Fruit fly (Drosophila melanogaster): ENCODE data around the gene CG42846.

Gene CG42846

DNA sequence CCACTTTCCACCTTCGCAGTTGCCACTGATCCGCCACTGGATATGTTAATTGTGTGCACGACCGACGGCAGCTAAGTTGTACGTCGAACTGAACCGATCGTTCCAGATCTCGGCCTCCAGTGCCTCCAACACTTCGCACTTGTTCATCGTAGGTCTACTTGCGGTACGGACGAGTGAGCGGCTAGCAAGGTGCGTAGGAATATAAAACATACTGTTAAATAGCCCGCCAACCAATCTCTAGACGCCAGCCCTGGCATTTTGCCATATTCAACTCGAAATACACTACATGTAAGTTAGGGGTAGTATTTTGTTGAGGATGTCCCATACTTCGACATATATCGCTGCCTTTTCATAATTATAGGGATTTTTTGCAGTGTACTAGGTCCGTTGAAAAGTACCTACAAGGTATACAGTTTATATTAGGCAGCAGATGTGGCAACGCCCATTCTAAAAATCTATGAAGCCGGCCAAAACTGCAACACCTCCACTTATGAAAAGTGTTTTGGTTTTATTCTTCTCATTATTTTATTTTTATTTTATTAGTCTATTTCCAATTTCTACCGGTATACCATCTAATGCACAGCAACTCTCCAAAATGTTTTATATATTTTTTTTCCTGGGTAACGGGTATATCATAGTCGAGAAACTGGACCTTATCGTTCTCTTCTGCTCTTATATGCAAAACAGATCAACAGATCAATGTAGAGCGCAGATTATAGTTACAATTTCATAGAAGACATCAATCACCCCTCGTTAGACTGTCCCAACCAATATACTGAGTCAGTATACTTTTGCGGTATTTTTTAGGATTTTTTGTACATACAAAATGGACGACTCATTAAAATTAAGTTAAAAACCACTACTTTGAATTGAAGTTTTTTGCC, 8.1 kb downstream of the CG42846 start, which contains the start of the genes pyx and CG33229 (continued):
- peak; percentile 73 for TF ChIP-seq CG10979 (tag; optimal IDR thresholded peaks at IDR 0.05)
- peak; percentile 61 for TF ChIP-seq CG2116 (GFP tag; optimal IDR thresholded peaks at IDR 0.05)
- TF ChIP-seq CG6813 (GFP tag; optimal IDR thresholded peaks at IDR 0.05), result peak; percentile 68
- peak; percentile 35 for TF ChIP-seq CG17802 (tag; optimal IDR thresholded peaks at IDR 0.05)
- peak; percentile 71 for TF ChIP-seq ase (GFP tag; IDR thresholded peaks at IDR 0.05)
- TF ChIP-seq CG12104 (GFP tag; optimal IDR thresholded peaks at IDR 0.05), result peak; percentile 90
- TF ChIP-seq phol (tag; optimal IDR thresholded peaks at IDR 0.05), result peak; percentile 90
- TF ChIP-seq Dad (GFP tag; optimal IDR thresholded peaks at IDR 0.05), result peak; percentile 55
- peak; percentile 51; the same call in 1 of the 2 replicates for TF ChIP-seq MBD-R2 (GFP tag; IDR thresholded peaks at IDR 0.05)
- peak; percentile 72 for TF ChIP-seq stc (GFP tag; IDR thresholded peaks at IDR 0.05)
- TF ChIP-seq CG32532 (GFP tag; IDR thresholded peaks at IDR 0.05), result peak; percentile 93
- TF ChIP-seq CG11456 (GFP tag; IDR thresholded peaks at IDR 0.05), result peak; percentile 92
- peak; percentile 60 for TF ChIP-seq sens-2 (GFP tag; IDR thresholded peaks at IDR 0.05)
- TF ChIP-seq CG11723 (GFP tag; optimal IDR thresholded peaks at IDR 0.05), result peak; percentile 62
- peak; percentile 41 for TF ChIP-seq CG33557 (GFP tag; optimal IDR thresholded peaks at IDR 0.05)
- TF ChIP-seq ssp (GFP tag; IDR thresholded peaks at IDR 0.05), result peak; percentile 80
- TF ChIP-seq CG12942 (GFP tag; optimal IDR thresholded peaks at IDR 0.05), result peak; percentile 85
- TF ChIP-seq CG13894 (tag; optimal IDR thresholded peaks at IDR 0.05), result peak; percentile 88
- peak; percentile 91 for TF ChIP-seq lmd (GFP tag; IDR thresholded peaks at IDR 0.05)
- TF ChIP-seq wdn (GFP tag; IDR thresholded peaks at IDR 0.05), result peak; percentile 75
- TF ChIP-seq YL-1 (GFP tag; optimal IDR thresholded peaks at IDR 0.05), result no peak
- TF ChIP-seq jumu (GFP tag; optimal IDR thresholded peaks at IDR 0.05), result peak; percentile 70
- TF ChIP-seq Doc3 (GFP tag; IDR thresholded peaks at IDR 0.05; ENCODE audit: partially characterized antibody), result no peak
- TF ChIP-seq bab2 (GFP tag; optimal IDR thresholded peaks at IDR 0.05), result peak; percentile 87
- TF ChIP-seq CG3065 (GFP tag; optimal IDR thresholded peaks at IDR 0.05), result peak; percentile 44
- TF ChIP-seq mld (GFP tag; IDR thresholded peaks at IDR 0.05; ENCODE audit: partially characterized antibody), result no peak
- TF ChIP-seq CG14965 (GFP tag; optimal IDR thresholded peaks at IDR 0.05; ENCODE audit: borderline replicate concordance), result no peak

DNA sequence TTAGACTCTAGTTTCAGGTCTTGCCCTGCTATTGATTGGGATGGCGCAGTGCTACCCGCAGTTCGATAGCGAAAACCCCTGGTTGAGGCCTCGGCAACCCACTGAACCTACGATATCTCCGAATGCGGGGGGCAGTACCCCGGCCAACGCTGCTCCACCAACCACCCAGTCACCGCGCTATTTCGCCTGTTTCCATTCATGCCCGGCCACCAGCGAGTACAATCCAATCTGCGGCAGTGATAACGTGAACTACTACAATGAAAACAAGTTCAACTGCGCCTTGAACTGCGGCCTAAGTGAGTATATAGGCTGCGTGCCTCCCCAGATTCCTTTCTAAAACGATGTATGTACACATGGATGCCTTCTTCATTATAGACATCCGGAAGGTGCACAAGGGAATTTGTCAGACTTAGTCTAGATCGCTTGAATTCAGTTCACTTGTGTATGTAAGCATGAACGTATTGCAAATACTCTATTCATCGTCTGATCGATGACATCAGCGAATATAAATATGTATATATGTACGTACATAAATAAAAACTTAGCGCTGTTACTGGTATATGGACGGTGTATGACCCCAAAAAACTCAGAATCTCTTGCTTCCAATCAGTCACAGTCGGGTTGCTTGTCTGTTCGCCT, 13.8 kb downstream of the CG42846 start, which contains the start of gene CG13877:
Gene CG13877 (plus strand): TSS at position 589 of the 639 bp plus-strand sequence.
- TF ChIP-seq Med (GFP tag) (peak; percentile 6), Side (GFP tag; optimal IDR thresholded peaks at IDR 0.05) (no peak), CG34376 (GFP tag; optimal IDR thresholded peaks at IDR 0.05) (peak; percentile 11), ap (GFP tag; IDR thresholded peaks at IDR 0.05) (no peak), sug (tag; optimal IDR thresholded peaks at IDR 0.05) (peak; percentile 79)

DNA sequence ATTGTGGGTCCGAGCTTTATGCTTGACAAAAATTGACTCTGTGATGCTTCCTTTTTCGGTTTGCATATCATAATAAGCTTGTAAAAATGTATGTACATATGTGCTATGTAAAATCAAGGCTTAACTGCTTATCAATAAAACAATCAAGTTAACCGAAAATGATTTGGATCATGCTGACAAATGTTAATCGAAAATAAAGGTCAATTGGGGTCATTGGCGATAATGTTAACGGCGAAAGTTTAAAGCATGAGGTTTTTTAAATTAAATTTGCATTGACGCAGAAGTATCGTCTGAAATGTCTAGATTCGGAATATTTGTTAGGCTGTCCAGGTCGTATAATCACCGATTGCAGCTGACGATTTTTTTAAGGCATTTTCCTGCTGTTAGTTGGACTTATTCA, 15.1 kb downstream of the CG42846 start, which contains the start of gene Kaz1-ORFB:
Gene Kaz1-ORFB (plus strand): TSS at position 301 of the 400 bp plus-strand sequence.
- TF ChIP-seq CG2202 (tag; optimal IDR thresholded peaks at IDR 0.05), result no peak
- TF ChIP-seq CG6765 (GFP tag; optimal IDR thresholded peaks at IDR 0.05), result no peak
- no peak for TF ChIP-seq Chrac-16 (GFP tag; optimal IDR thresholded peaks at IDR 0.05)
- TF ChIP-seq Lhr (GFP tag; optimal IDR thresholded peaks at IDR 0.05), result no peak

Data from whole organism, embryonic.